Worm (Caenorhabditis elegans) whole organism, L1 larva: Measurements from ENCODE around the gene ZC449.1.

ENCODE experiments used
- F16B12.6 ChIP-seq: fragments of 150-350 bp; optimal IDR thresholded peaks from 2 replicates; lab custom pipeline; 2014; ENCODE audit warnings: missing biosample characterization, missing genetic modification characterization
- aha-1 ChIP-seq: fragments of 150-350 bp; optimal IDR thresholded peaks from 2 replicates; lab custom pipeline; 2014; ENCODE audit warnings: missing biosample characterization, missing genetic modification characterization
- ama-1 ChIP-seq: fragments of 150-350 bp; optimal IDR thresholded peaks from 2 replicates; lab custom pipeline; 2014
- blmp-1 ChIP-seq: fragments of 150-350 bp; optimal IDR thresholded peaks from 2 replicates; lab custom pipeline; 2014; ENCODE audit warnings: missing biosample characterization, missing genetic modification characterization
- ceh-8 ChIP-seq: fragments of 200-800 bp; sonication (Bioruptor generic); optimal IDR thresholded peaks from 2 replicates; lab custom pipeline; 2018; ENCODE audit warnings: mild to moderate bottlenecking, missing genetic modification characterization, moderate library complexity, missing compliant biosample characterization
- dsc-1 ChIP-seq: sonication (generic microtip); optimal IDR thresholded peaks from 2 replicates; lab custom pipeline; 2016; ENCODE audit warnings: mild to moderate bottlenecking, missing genetic modification characterization, missing compliant biosample characterization
- efl-1 ChIP-seq, 4 experiments: fragments of 150-350 bp; optimal IDR thresholded peaks in 3 of 4; peaks in 1 of 4; 1 replicate in 1 of 4; 2 replicates in 3 of 4; lab custom pipeline; 2014; ENCODE audit warnings: missing biosample characterization in 2 of 4, missing genetic modification characterization in 2 of 4, missing genetic modification reagents in 2 of 4
- efl-3 ChIP-seq: fragments of 200-800 bp; sonication (Bioruptor generic); optimal IDR thresholded peaks from 2 replicates; lab custom pipeline; 2018; ENCODE audit warnings: mild to moderate bottlenecking, missing genetic modification characterization, missing compliant biosample characterization
- egl-13 ChIP-seq: sonication (generic microtip); optimal IDR thresholded peaks from 2 replicates; lab custom pipeline; 2016; ENCODE audit warnings: missing genotype, missing genetic modification reagents, missing genetic modification characterization, missing compliant biosample characterization
- egl-27 ChIP-seq, 2 experiments: fragments of 150-350 bp in 1 of 2; sonication (generic microtip); optimal IDR thresholded peaks; 3 replicates each; lab custom pipeline; 2017 to 2018; ENCODE audit warnings: missing biosample characterization in 2 of 2, missing genetic modification characterization in 2 of 2, missing genetic modification reagents in 2 of 2
- elt-2 ChIP-seq: sonication (generic microtip); optimal IDR thresholded peaks from 2 replicates; lab custom pipeline; 2016; ENCODE audit warnings: missing genetic modification characterization, mild to moderate bottlenecking, inconsistent platforms, missing compliant biosample characterization, missing genetic modification reagents
- ets-5 ChIP-seq: fragments of 200-800 bp; sonication (Bioruptor generic); IDR thresholded peaks from 2 replicates; pipeline ENCODE4 v1.3.6; 2022; ENCODE audit warnings: missing genetic modification characterization, missing compliant biosample characterization
- fkh-10 ChIP-seq: sonication (generic microtip); optimal IDR thresholded peaks from 2 replicates; lab custom pipeline; 2017; ENCODE audit warnings: missing biosample characterization, missing genetic modification reagents, missing genetic modification characterization
- fkh-4 ChIP-seq: sonication (generic microtip); optimal IDR thresholded peaks from 2 replicates; lab custom pipeline; 2016; ENCODE audit warnings: missing compliant biosample characterization, missing genetic modification characterization, borderline replicate concordance
- hpl-2 ChIP-seq: fragments of 150-350 bp; optimal IDR thresholded peaks from 2 replicates; lab custom pipeline; 2014; ENCODE audit warnings: missing biosample characterization, missing genetic modification reagents, missing genetic modification characterization
- jun-1 ChIP-seq: fragments of 150-350 bp; optimal IDR thresholded peaks from 2 replicates; lab custom pipeline; 2014; ENCODE audit warnings: missing biosample characterization, missing genetic modification reagents, missing genetic modification characterization
- lin-13 ChIP-seq: fragments of 150-350 bp; optimal IDR thresholded peaks from 2 replicates; lab custom pipeline; 2014; ENCODE audit warnings: missing biosample characterization, missing genetic modification reagents, missing genetic modification characterization
- lin-14 ChIP-seq: fragments of 200-800 bp; sonication (Bioruptor generic); optimal IDR thresholded peaks from 2 replicates; lab custom pipeline; 2018; ENCODE audit warnings: mild to moderate bottlenecking, missing genetic modification characterization, moderate library complexity, missing compliant biosample characterization
- lin-15B ChIP-seq: fragments of 150-350 bp; sonication (generic microtip); optimal IDR thresholded peaks from 3 replicates; lab custom pipeline; 2014; ENCODE audit warnings: missing biosample characterization, missing genetic modification characterization
- lin-39 ChIP-seq: fragments of 150-350 bp; optimal IDR thresholded peaks from 2 replicates; lab custom pipeline; 2014; ENCODE audit warnings: missing biosample characterization, missing genetic modification reagents, missing genetic modification characterization
- mab-9 ChIP-seq: fragments of 200-800 bp; sonication (Bioruptor generic); IDR thresholded peaks from 2 replicates; pipeline ENCODE4 v1.3.6; 2022; ENCODE audit warnings: missing genetic modification reagents, missing genetic modification characterization, missing compliant biosample characterization
- mdl-1 ChIP-seq, 2 experiments: fragments of 150-350 bp; optimal IDR thresholded peaks; 2 replicates each; lab custom pipeline; 2014 to 2017; ENCODE audit warnings: missing biosample characterization in 2 of 2, missing genetic modification characterization in 2 of 2, inconsistent platforms in 1 of 2
- mep-1 ChIP-seq: fragments of 150-350 bp; optimal IDR thresholded peaks from 2 replicates; lab custom pipeline; 2014; ENCODE audit warnings: missing biosample characterization, missing genetic modification characterization
- nhr-11 ChIP-seq: fragments of 150-350 bp; optimal IDR thresholded peaks from 2 replicates; lab custom pipeline; 2014; ENCODE audit warnings: missing biosample characterization, missing genetic modification characterization
- nhr-19 ChIP-seq: fragments of 200-800 bp; sonication (Bioruptor generic); conservative IDR thresholded peaks from 2 replicates; pipeline ENCODE4 v1.3.6; 2022; ENCODE audit warnings: missing genetic modification characterization, missing compliant biosample characterization
- nhr-47 ChIP-seq: sonication (generic microtip); optimal IDR thresholded peaks from 2 replicates; lab custom pipeline; 2016; ENCODE audit warnings: mild to moderate bottlenecking, missing genetic modification characterization, moderate library complexity, missing compliant biosample characterization
- nhr-85 ChIP-seq: sonication (generic microtip); peaks from one replicate; lab custom pipeline; 2016; ENCODE audit warnings: missing genetic modification characterization, inconsistent platforms, missing compliant biosample characterization
- nhr-90 ChIP-seq: sonication (generic microtip); optimal IDR thresholded peaks from 2 replicates; lab custom pipeline; 2016; ENCODE audit warnings: mild to moderate bottlenecking, missing genetic modification characterization, missing compliant biosample characterization; ENCODE audit not compliant: poor library complexity
- pqm-1 ChIP-seq: sonication (generic microtip); optimal IDR thresholded peaks from 3 replicates; lab custom pipeline; 2017; ENCODE audit warnings: missing biosample characterization, missing genetic modification characterization
- snu-23 ChIP-seq: sonication (generic microtip); optimal IDR thresholded peaks from 2 replicates; lab custom pipeline; 2016; ENCODE audit warnings: missing genetic modification characterization, missing compliant biosample characterization
- sox-4 ChIP-seq: sonication (generic microtip); optimal IDR thresholded peaks from 2 replicates; lab custom pipeline; 2016; ENCODE audit warnings: missing genetic modification characterization, missing compliant biosample characterization
- tlp-1 ChIP-seq: fragments of 150-350 bp; optimal IDR thresholded peaks from 2 replicates; lab custom pipeline; 2014; ENCODE audit warnings: missing biosample characterization, missing genetic modification characterization
- unc-130 ChIP-seq: fragments of 150-350 bp; optimal IDR thresholded peaks from 2 replicates; lab custom pipeline; 2017; ENCODE audit warnings: missing biosample characterization, missing genetic modification characterization, inconsistent platforms
- unc-30 ChIP-seq: sonication (generic microtip); optimal IDR thresholded peaks from 2 replicates; lab custom pipeline; 2017; ENCODE audit warnings: missing biosample characterization, missing genetic modification characterization
- unc-62 ChIP-seq: fragments of 150-350 bp; optimal IDR thresholded peaks from 2 replicates; lab custom pipeline; 2014; ENCODE audit warnings: missing biosample characterization, missing genetic modification reagents, missing genetic modification characterization
- unc-86 ChIP-seq: sonication (generic microtip); optimal IDR thresholded peaks from 2 replicates; lab custom pipeline; 2016; ENCODE audit warnings: missing genetic modification characterization, missing compliant biosample characterization
- unc-98 ChIP-seq: fragments of 200-800 bp; sonication (Bioruptor generic); IDR thresholded peaks from 2 replicates; pipeline ENCODE4 v1.3.6; 2022; ENCODE audit warnings: missing genetic modification characterization, missing compliant biosample characterization
- xbp-1 ChIP-seq: sonication (generic microtip); optimal IDR thresholded peaks from 2 replicates; lab custom pipeline; 2016; ENCODE audit warnings: missing genetic modification characterization, missing compliant biosample characterization
- ztf-11 ChIP-seq, 2 experiments: sonication (generic microtip); optimal IDR thresholded peaks; 2 replicates each; lab custom pipeline; 2016 to 2017; ENCODE audit warnings: missing genetic modification characterization in 2 of 2, missing biosample characterization in 1 of 2, missing compliant biosample characterization in 1 of 2
- ztf-4 ChIP-seq: fragments of 150-350 bp; optimal IDR thresholded peaks from 2 replicates; lab custom pipeline; 2014; ENCODE audit warnings: missing biosample characterization, missing genetic modification characterization

Gene ZC449.1

DNA sequence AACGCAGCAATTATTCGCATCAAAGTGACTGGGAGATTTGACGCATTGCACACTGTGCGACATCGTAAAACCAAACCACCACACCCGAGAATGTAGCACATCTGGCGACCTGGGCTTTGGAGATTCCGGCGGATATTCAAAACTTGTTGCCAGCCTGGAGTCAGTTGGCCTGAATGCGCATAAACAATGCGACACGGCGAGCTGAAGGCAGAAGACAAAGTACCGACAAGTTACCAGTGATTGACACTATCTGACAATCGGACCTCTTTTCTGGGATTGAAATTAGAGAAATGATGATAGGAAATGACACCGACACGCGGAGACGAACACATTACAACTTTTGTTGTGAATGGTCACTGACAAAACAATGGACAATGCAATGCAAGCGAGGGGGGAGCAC lies 14.6 kb downstream of the ZC449.1 start:
- TF ChIP-seq nhr-19 (GFP tag; lab: Robert Waterston, UW) (no peak), mab-9 (GFP tag; lab: Robert Waterston, UW) (no peak), ets-5 (GFP tag; lab: Robert Waterston, UW) (no peak)

DNA sequence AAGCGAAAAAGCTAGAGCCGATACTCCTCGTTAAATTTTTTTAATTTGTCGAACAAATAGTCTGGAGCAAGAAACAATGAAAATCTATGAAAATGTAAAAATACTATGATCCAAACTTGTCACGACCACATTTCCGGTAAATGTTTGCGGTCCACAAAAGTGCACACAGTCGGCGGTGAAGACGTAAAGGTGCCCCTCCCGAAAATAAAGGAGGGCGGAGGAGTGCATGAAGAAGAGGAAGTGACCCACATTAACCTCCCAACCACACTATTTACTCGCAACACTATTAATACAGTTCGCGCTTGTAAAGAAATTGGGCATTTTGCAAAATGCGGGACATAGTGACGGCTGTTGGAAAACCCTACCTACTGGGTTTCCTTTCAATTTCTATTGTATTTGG lies 15.8 kb downstream of the ZC449.1 start:
- TF ChIP-seq unc-86 (tag; lab: Kevin White, UChicago) (no peak), tlp-1 (tag; lab: Kevin White, UChicago) (no peak), jun-1 (tag; lab: Kevin White, UChicago) (no peak), elt-2 (tag; lab: Kevin White, UChicago) (no peak), sox-4 (tag; lab: Kevin White, UChicago) (no peak), lin-13 (GFP tag; lab: Kevin White, UChicago) (no peak), nhr-19 (GFP tag; lab: Robert Waterston, UW) (no peak), snu-23 (GFP tag; lab: Kevin White, UChicago) (no peak), unc-98 (GFP tag; lab: Robert Waterston, UW) (no peak), pqm-1 (tag; lab: Kevin White, UChicago) (no peak), efl-3 (GFP tag; lab: Kevin White, UChicago) (no peak), nhr-90 (tag; lab: Kevin White, UChicago) (no peak), nhr-11 (tag; lab: Kevin White, UChicago) (no peak), xbp-1 (tag; lab: Kevin White, UChicago) (no peak), ama-1 (lab: Kevin White, UChicago) (no peak), ceh-8 (GFP tag; lab: Kevin White, UChicago) (no peak), hpl-2 (no peak)

DNA sequence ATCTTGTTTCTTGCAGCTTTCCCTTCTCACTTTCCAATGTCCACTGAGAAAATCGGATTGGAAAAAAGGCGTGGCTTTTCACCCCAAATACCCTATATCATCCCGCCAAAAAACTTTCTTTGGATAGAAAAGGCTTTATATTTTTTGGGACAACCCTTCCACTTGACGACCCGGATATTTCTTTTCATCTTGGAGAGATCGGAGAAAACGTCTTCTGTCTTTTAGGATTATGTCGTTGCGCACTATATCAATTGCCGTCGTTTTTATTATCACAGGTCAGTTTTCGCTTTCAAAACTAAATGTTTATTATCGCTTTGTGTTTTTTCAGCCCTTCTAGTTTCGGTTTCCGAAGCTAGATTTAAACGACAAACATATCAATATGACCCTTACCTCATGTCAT lies 19.7 kb downstream of the ZC449.1 start, which contains the start of gene Y64H9A.2:
Gene Y64H9A.2, plus strand, starts transcription at position 90 of the 400 bp plus-strand sequence.
- TF ChIP-seq fkh-4, result no peak
- no peak for TF ChIP-seq hpl-2
- no peak for TF ChIP-seq lin-15B
- TF ChIP-seq unc-86 (tag; lab: Kevin White, UChicago), result no peak
- TF ChIP-seq nhr-47 (tag; lab: Kevin White, UChicago), result no peak
- TF ChIP-seq blmp-1 (tag; lab: Kevin White, UChicago), result peak; percentile 91
- no peak for TF ChIP-seq dsc-1
- TF ChIP-seq, all 84 proteins: peak for 1

DNA sequence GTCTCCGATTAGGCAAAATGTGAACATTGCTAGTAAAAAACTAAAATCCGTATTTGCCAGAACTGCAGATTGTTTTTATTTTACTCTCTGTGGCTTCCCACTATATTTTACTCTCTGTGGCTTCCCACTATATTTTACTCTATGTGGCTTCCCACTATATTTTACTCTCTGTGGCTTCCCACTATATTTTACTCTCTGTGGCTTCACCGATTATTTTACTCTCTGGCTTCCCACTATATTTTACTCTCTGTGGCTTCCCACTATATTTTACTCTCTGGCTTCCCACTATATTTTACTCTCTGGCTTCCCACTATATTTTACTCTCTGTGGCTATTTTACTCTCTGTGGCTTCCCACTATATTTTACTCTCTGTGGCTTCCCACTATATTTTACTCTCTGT lies 32.0 kb downstream of the ZC449.1 start:
- TF ChIP-seq ceh-8 (GFP tag; lab: Kevin White, UChicago), result peak; percentile 81
- TF ChIP-seq ztf-11 (tag; optimal IDR thresholded peaks at IDR 0.05; lab: Kevin White, UChicago), result peak in 1 of 2 experiments; percentile 21

DNA sequence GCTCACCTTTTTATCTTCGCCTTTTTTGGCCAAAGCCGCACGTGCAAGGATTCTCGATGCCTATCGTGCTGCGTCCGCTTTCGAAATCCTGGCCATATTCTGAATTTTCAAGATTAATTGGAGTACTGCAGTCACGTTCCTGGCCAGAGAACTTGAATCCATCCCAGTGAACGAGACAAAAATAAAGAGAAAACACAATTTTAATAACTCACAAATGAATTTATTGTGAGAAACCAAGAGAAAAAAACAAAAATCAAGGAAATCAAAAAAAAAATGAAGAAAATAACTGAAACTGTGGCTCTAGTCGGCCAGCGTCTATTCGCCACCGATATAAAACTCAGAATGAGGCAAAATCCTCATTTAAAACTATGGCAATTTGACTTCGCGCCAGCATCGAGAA lies 34.9 kb downstream of the ZC449.1 start, which contains the start of gene C24H10.4:
Gene C24H10.4, minus strand, starts transcription at position 101 of the 400 bp plus-strand sequence.
- TF ChIP-seq dsc-1 (no peak), ztf-4 (tag; lab: Kevin White, UChicago) (no peak)

DNA sequence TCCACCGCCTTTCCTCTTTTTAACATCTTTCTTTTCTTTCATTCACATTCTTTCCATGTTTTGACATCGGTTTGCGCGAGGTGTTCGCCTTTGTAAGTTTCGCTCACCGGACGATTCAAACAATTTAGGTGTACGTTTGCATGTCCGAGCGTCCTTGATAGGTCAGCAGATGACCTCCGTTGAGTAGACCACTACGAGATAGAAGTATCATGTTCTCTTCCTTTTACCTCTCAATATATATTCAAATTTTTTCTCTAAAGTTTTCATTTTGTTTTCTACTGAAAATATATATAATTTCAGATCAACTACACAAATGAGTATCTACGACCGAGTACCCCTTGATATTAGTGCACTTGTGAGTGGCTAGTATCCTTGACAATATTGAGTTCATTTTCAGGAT lies 36.5 kb downstream of the ZC449.1 start, which contains the start of gene C24H10.3:
Gene C24H10.3, plus strand, starts transcription at position 301 of the 400 bp plus-strand sequence.
- TF ChIP-seq egl-13 (tag; lab: Kevin White, UChicago) (no peak), mep-1 (tag; lab: Kevin White, UChicago) (peak; percentile 25), blmp-1 (tag; lab: Kevin White, UChicago) (peak; percentile 41), lin-14 (peak; percentile 13)

DNA sequence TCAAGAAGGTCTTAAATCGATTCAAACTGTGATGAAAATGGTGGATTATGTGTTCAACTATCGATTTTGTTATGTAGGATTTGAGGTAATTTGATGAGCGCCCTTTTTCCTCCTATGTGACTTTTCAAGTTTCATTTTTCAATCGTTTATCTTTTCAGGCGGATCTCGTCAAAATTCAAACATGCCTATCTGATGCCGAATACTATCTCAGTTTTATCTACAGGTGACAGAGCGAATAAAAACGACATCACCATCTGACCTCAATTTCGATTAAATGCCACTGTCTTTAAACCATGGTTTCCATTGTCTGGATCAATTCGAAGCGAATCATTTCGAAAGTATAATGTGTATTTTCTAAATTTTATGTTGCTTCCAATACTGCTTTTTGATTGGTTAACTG lies 37.5 kb downstream of the ZC449.1 start:
- no peak for TF ChIP-seq unc-62 (GFP tag; lab: Kevin White, UChicago)
- TF ChIP-seq blmp-1 (tag; lab: Kevin White, UChicago), result peak; percentile 74
- no peak for TF ChIP-seq ceh-8 (GFP tag; lab: Kevin White, UChicago)
- TF ChIP-seq mep-1 (tag; lab: Kevin White, UChicago), result peak; percentile 18
- no peak for TF ChIP-seq nhr-47 (tag; lab: Kevin White, UChicago)
- TF ChIP-seq egl-27 (tag; optimal IDR thresholded peaks at IDR 0.05; lab: Kevin White, UChicago), result no peak
- TF ChIP-seq aha-1 (tag; lab: Kevin White, UChicago), result no peak
- no peak for TF ChIP-seq unc-130 (tag; lab: Kevin White, UChicago)
- no peak for TF ChIP-seq dsc-1
- peak; percentile 78 for TF ChIP-seq nhr-85 (tag; lab: Kevin White, UChicago)
- no peak for TF ChIP-seq fkh-10 (GFP tag; lab: Kevin White, UChicago)
- no peak for TF ChIP-seq unc-30 (tag; lab: Kevin White, UChicago)
- no peak for TF ChIP-seq mdl-1 (tag; optimal IDR thresholded peaks at IDR 0.05; lab: Kevin White, UChicago)
- no peak for TF ChIP-seq fkh-4
- TF ChIP-seq efl-1 (optimal IDR thresholded peaks at IDR 0.05; lab: Kevin White, UChicago), result no peak
- no peak for TF ChIP-seq efl-1 (GFP tag; optimal IDR thresholded peaks at IDR 0.05 in 1 of 2; lab: Kevin White, UChicago)
- no peak for TF ChIP-seq unc-86 (tag; lab: Kevin White, UChicago)
- TF ChIP-seq F16B12.6, result no peak
- TF ChIP-seq lin-39 (tag; lab: Kevin White, UChicago), result no peak
- TF ChIP-seq mab-9 (GFP tag; lab: Robert Waterston, UW), result no peak
